Worm (Caenorhabditis elegans) whole organism, young adult: ENCODE results near the gene dpf-1.

Experiments
- B0035.1 ChIP-seq: sonication (generic microtip); optimal IDR thresholded peaks from 2 replicates; lab custom pipeline; 2016; ENCODE audit warnings: missing genetic modification characterization, mild to moderate bottlenecking, missing compliant biosample characterization, missing genotype, missing genetic modification reagents
- B0261.1 ChIP-seq: sonication (generic microtip); optimal IDR thresholded peaks from 2 replicates; lab custom pipeline; 2016; ENCODE audit warnings: mild to moderate bottlenecking, missing genetic modification characterization, moderate library complexity, missing compliant biosample characterization
- F22D6.2 ChIP-seq: sonication (generic microtip); optimal IDR thresholded peaks from 2 replicates; lab custom pipeline; 2016; ENCODE audit warnings: mild to moderate bottlenecking, missing genetic modification characterization, missing compliant biosample characterization
- F23B12.7 ChIP-seq: sonication (generic microtip); optimal IDR thresholded peaks from 2 replicates; lab custom pipeline; 2017; ENCODE audit warnings: missing genetic modification characterization, mild to moderate bottlenecking, missing compliant biosample characterization, antibody characterized with exemption, moderate library complexity; ENCODE audit not compliant: insufficient read depth
- K12H6.12 ChIP-seq: fragments of 200-800 bp; sonication (Bioruptor generic); optimal IDR thresholded peaks from 2 replicates; lab custom pipeline; 2018; ENCODE audit warnings: mild to moderate bottlenecking, missing genetic modification characterization, missing compliant biosample characterization
- T26A5.8 ChIP-seq: sonication (generic microtip); optimal IDR thresholded peaks from 2 replicates; lab custom pipeline; 2016; ENCODE audit warnings: missing genetic modification characterization, missing compliant biosample characterization
- Y53F4B.3 ChIP-seq: fragments of 200-800 bp; sonication (Bioruptor generic); IDR thresholded peaks from 2 replicates; pipeline ENCODE4 v1.3.6; 2022; ENCODE audit warnings: missing genetic modification reagents, missing genetic modification characterization, missing compliant biosample characterization
- atf-7 ChIP-seq: sonication (generic microtip); optimal IDR thresholded peaks from 2 replicates; lab custom pipeline; 2017; ENCODE audit warnings: mild to moderate bottlenecking, missing genetic modification characterization, missing compliant biosample characterization
- cebp-1 ChIP-seq, 2 experiments: fragments of 200-800 bp in 1 of 2; sonication (Bioruptor generic) in 1 of 2; sonication (generic microtip) in 1 of 2; IDR thresholded peaks in 1 of 2; optimal IDR thresholded peaks in 1 of 2; 2 replicates each; pipeline versions ENCODE4 v1.3.6 to Lab custom; 2017 to 2022; ENCODE audit warnings: missing compliant biosample characterization in 2 of 2, missing genetic modification characterization in 2 of 2, mild to moderate bottlenecking in 1 of 2, missing genetic modification reagents in 1 of 2, moderate library complexity in 1 of 2
- ceh-79 ChIP-seq: sonication (generic microtip); optimal IDR thresholded peaks from 2 replicates; lab custom pipeline; 2017; ENCODE audit warnings: mild to moderate bottlenecking, missing genetic modification characterization, missing compliant biosample characterization
- ekl-4 ChIP-seq: fragments of 200-800 bp; sonication (Bioruptor generic); IDR thresholded peaks from 2 replicates; pipeline ENCODE4 v1.3.6; 2022; ENCODE audit warnings: missing genetic modification reagents, missing genetic modification characterization, missing compliant biosample characterization
- hsf-1 ChIP-seq: fragments of 200-800 bp; sonication (Bioruptor generic); IDR thresholded peaks from 2 replicates; pipeline ENCODE4 v1.3.6; 2022; ENCODE audit warnings: missing genetic modification reagents, missing genetic modification characterization, missing compliant biosample characterization
- lag-1 ChIP-seq: fragments of 200-800 bp; sonication (Bioruptor generic); IDR thresholded peaks from 2 replicates; pipeline ENCODE4 v1.3.6; 2022; ENCODE audit warnings: missing genetic modification reagents, missing genetic modification characterization, missing compliant biosample characterization
- lin-26 ChIP-seq: fragments of 200-800 bp; sonication (Bioruptor generic); IDR thresholded peaks from 2 replicates; pipeline ENCODE4 v1.3.6; 2022; ENCODE audit warnings: missing genetic modification reagents, missing genetic modification characterization, missing compliant biosample characterization
- lin-54 ChIP-seq: fragments of 200-800 bp; sonication (Bioruptor generic); optimal IDR thresholded peaks from 2 replicates; lab custom pipeline; 2018; ENCODE audit warnings: mild to moderate bottlenecking, missing genetic modification characterization, missing compliant biosample characterization
- madf-8 ChIP-seq: fragments of 200-800 bp; sonication (Bioruptor generic); conservative IDR thresholded peaks from 2 replicates; pipeline ENCODE4 v1.3.6; 2022; ENCODE audit warnings: missing genetic modification reagents, missing genetic modification characterization, missing compliant biosample characterization
- mxl-1 ChIP-seq: sonication (generic microtip); optimal IDR thresholded peaks from 2 replicates; lab custom pipeline; 2016; ENCODE audit warnings: missing genetic modification characterization, missing compliant biosample characterization
- nfya-1 ChIP-seq: sonication (generic microtip); optimal IDR thresholded peaks from 2 replicates; lab custom pipeline; 2017; ENCODE audit warnings: antibody characterized with exemption, missing compliant biosample characterization, missing genetic modification characterization, borderline replicate concordance; ENCODE audit not compliant: insufficient read depth
- nhr-27 ChIP-seq: fragments of 200-800 bp; sonication (Bioruptor generic); optimal IDR thresholded peaks from 2 replicates; lab custom pipeline; 2018; ENCODE audit warnings: mild to moderate bottlenecking, missing genetic modification characterization, moderate library complexity, missing compliant biosample characterization
- nhr-80 ChIP-seq: sonication (generic microtip); optimal IDR thresholded peaks from 2 replicates; lab custom pipeline; 2016; ENCODE audit warnings: missing genetic modification characterization, missing compliant biosample characterization
- nhr-90 ChIP-seq: sonication (generic microtip); optimal IDR thresholded peaks from 2 replicates; lab custom pipeline; 2016; ENCODE audit warnings: missing genotype, mild to moderate bottlenecking, missing genetic modification characterization, missing compliant biosample characterization
- pha-4 ChIP-seq: fragments of 150-350 bp; sonication (generic microtip); optimal IDR thresholded peaks from 2 replicates; lab custom pipeline; 2014; ENCODE audit warnings: missing biosample characterization, missing genetic modification reagents, missing genetic modification characterization
- rpc-1 ChIP-seq, 2 experiments: fragments of 150-350 bp in 1 of 2; sonication (generic microtip) in 1 of 2; optimal IDR thresholded peaks; 2 replicates each; lab custom pipeline; 2014 to 2018; ENCODE audit warnings: missing biosample characterization in 1 of 2, missing genetic modification characterization in 1 of 2, missing genetic modification reagents in 1 of 2, missing genotype in 1 of 2
- snpc-4 ChIP-seq, 5 experiments: fragments of 150-350 bp in 1 of 5; sonication (generic microtip) in 4 of 5; optimal IDR thresholded peaks; 2 replicates each; lab custom pipeline; 2014 to 2018; ENCODE audit warnings: missing genetic modification characterization in 5 of 5, missing biosample characterization in 3 of 5, antibody characterized with exemption in 2 of 5, mild to moderate bottlenecking in 2 of 5, missing compliant biosample characterization in 2 of 5, missing genotype in 2 of 5, moderate library complexity in 2 of 5, missing genetic modification reagents in 1 of 5
- tbp1 ChIP-seq: fragments of 200-800 bp; sonication (Bioruptor generic); optimal IDR thresholded peaks from 2 replicates; lab custom pipeline; 2018; ENCODE audit warnings: mild to moderate bottlenecking, missing genetic modification characterization, missing compliant biosample characterization
- zim-3 ChIP-seq: sonication (generic microtip); optimal IDR thresholded peaks from 2 replicates; lab custom pipeline; 2017; ENCODE audit warnings: mild to moderate bottlenecking, missing genetic modification characterization, moderate library complexity, missing compliant biosample characterization
- ztf-18 ChIP-seq: sonication (generic microtip); optimal IDR thresholded peaks from 2 replicates; lab custom pipeline; 2016; ENCODE audit warnings: missing genotype, mild to moderate bottlenecking, missing genetic modification characterization, missing compliant biosample characterization
- ztf-26 ChIP-seq: sonication (generic microtip); optimal IDR thresholded peaks from 2 replicates; lab custom pipeline; 2017; ENCODE audit warnings: missing genetic modification characterization, missing compliant biosample characterization
- ztf-3 ChIP-seq: fragments of 200-800 bp; sonication (Bioruptor generic); optimal IDR thresholded peaks from 2 replicates; lab custom pipeline; 2018; ENCODE audit warnings: mild to moderate bottlenecking, missing genetic modification characterization, missing compliant biosample characterization
- ztf-6 ChIP-seq: fragments of 200-800 bp; sonication (Bioruptor generic); IDR thresholded peaks from 2 replicates; pipeline ENCODE4 v1.3.6; 2022; ENCODE audit warnings: missing genetic modification reagents, missing genetic modification characterization, missing compliant biosample characterization

Gene dpf-1

DNA sequence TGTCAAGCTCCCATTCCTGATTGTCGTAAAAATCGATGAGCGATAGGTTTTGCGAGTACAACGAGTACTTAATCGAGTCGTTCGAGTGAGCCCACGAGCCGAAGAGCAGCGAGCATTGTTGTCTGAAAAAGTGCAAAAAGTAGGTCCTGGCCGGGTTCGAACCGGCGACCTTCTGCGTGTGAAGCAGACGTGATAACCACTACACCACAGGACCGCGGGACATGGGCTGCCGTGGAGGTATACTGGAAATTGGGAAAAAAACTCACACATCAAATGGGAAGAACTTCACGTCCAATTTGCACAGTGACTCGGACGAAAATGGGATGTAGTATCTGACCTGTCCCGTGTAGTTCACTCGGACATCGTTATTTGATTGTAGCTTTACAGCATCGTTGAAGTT is 44.2 kb downstream of the dpf-1 start (continued):
- TF ChIP-seq nhr-27: no peak
- TF ChIP-seq zim-3 (tag; lab: Kevin White, UChicago): peak; percentile 54
- no peak for TF ChIP-seq snpc-4 (GFP tag; optimal IDR thresholded peaks at IDR 0.05; lab: Kevin White, UChicago)
- peak in 1 of 4 experiments; percentile 45 for TF ChIP-seq snpc-4 (tag; optimal IDR thresholded peaks at IDR 0.05; lab: Kevin White, UChicago)
- TF ChIP-seq ekl-4 (GFP tag; lab: Robert Waterston, UW): no peak
- TF ChIP-seq ceh-79 (tag; lab: Kevin White, UChicago): no peak
- peak; percentile 75; the same call in 1 of the 2 replicates for TF ChIP-seq lin-26
- TF ChIP-seq hsf-1 (GFP tag; lab: Robert Waterston, UW): 0 out of 2 replicates have a peak, but pooled peaks have one; percentile 10
- no peak for TF ChIP-seq Y53F4B.3 (GFP tag; lab: Robert Waterston, UW)
- TF ChIP-seq nhr-80 (tag; lab: Kevin White, UChicago): peak; percentile 17

DNA sequence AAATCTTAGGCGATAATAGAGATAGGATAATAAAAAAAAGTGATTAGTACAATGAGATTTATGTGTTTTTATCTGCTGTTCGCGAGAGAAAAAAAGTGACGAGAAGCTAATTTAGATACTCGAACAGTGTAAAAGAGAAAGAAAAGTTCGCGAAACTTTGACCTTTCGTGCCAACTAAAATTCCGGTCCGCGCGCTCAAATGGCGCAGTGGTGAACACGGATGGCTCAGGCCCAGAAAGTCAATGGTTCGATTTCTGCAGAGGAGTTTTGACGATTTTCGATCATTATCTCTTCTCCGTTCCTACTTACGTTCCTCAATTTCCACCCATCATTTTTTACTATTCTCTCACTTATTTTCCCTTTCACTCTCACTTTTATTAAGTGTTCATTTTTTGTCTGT is 45.3 kb downstream of the dpf-1 start:
- no peak for TF ChIP-seq nhr-90 (tag; lab: Kevin White, UChicago)
- TF ChIP-seq tbp1 (GFP tag; lab: Kevin White, UChicago): peak; percentile 71
- no peak for TF ChIP-seq rpc-1 (optimal IDR thresholded peaks at IDR 0.05; lab: Kevin White, UChicago)
- peak; percentile 53 for TF ChIP-seq rpc-1 (tag; optimal IDR thresholded peaks at IDR 0.05; lab: Kevin White, UChicago)
- peak; percentile 11 for TF ChIP-seq B0261.1 (tag; lab: Kevin White, UChicago)

DNA sequence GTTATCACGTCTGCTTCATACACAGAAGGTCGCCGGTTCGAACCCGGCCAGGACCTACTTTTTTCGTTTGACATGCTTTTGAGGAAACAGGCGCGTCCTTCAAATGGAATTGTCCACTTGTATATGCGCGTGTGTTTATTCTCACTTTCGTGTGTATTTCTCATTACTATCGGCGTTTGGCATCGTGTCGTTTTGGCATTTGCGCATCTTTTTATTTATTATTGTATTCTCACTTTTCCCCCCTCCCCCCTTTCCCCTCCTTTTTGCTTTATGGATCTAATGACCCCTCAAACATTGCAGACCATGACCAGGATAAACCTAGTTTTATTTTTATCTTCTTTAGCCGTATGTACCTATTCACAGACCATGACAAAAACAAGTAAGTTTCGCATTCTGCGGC is 46.3 kb downstream of the dpf-1 start, which contains the start of gene F21A3.3:
TSS of gene F21A3.3 (plus strand) at position 301 of the 400 bp plus-strand sequence.
- TF ChIP-seq ztf-3 (GFP tag; lab: Kevin White, UChicago): no peak

DNA sequence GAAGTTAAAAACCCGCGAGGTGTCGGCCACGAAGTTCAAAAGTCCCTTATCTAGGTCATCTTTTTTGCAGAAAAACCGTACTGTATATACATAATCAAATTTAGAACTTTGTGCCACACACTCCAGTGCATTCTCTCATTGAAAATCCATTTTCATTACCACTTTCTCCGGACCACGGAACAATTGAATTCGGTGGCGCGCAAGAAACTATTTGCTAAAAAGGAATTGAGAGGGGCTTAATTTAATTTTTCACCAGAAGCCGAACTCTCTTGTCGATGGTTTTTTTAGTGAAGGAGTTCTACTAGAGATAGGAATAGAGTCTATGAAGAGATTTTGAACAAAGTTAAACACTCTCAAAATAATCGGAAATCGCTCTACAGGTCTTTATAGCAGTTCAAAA is 48.7 kb downstream of the dpf-1 start:
- TF ChIP-seq nfya-1 (tag; lab: Kevin White, UChicago): no peak
- TF ChIP-seq lag-1: no peak
- no peak for TF ChIP-seq T26A5.8 (tag; lab: Kevin White, UChicago)
- no peak for TF ChIP-seq ztf-18 (tag; lab: Kevin White, UChicago)
- no peak for TF ChIP-seq cebp-1 (GFP tag; IDR thresholded peaks at IDR 0.05; lab: Robert Waterston, UW)
- TF ChIP-seq cebp-1 (tag; optimal IDR thresholded peaks at IDR 0.05; lab: Kevin White, UChicago): no peak
- TF ChIP-seq ztf-6 (GFP tag; lab: Robert Waterston, UW): no peak

DNA sequence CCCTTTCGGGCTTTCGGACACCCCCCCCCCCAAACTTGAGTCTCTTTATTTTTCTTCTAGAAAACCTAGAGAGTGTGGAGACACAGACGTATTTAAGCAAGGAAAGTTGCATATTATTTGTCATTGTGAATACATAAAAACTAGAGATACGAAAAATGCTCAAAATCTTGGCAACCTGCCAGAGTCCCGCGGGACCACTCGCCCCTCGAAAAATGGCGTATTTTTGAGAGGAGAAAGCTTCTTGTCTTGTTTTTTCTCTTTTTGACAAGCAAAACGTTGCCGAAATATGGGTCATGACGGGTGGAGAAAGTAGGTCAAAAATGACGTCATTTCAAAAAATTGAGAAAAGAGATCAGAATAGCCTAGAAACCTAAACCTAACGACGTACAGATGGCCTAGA is 49.3 kb downstream of the dpf-1 start:
- TF ChIP-seq F22D6.2 (no peak), B0035.1 (tag; lab: Kevin White, UChicago) (no peak), ztf-26 (tag; lab: Kevin White, UChicago) (no peak), lag-1 (no peak), ztf-18 (tag; lab: Kevin White, UChicago) (no peak), atf-7 (tag; lab: Kevin White, UChicago) (peak; percentile 15), F23B12.7 (no peak)
- TF ChIP-seq, all 124 proteins: peak for 1

DNA sequence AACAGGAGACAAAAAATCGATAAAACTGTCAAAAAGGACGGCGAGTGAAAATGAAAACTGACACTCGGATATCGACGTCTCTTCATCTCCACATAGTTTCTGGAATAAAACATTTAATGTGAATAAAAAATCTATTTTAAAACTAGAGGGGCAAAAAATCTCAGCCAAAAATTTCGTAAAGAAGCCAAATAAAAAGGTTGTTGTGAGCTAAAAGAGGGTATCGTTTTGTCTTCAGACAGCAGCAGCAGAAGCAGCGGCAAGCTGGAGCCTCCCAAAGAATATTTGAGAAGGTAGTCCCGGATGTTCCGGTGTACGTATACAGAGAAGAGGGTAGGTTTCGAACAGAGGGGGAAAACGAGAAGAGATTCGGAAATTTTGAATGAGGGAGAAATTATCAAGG is 50.8 kb downstream of the dpf-1 start, which contains the start of gene lgc-31:
TSS of gene lgc-31 (minus strand) at position 101 of the 400 bp plus-strand sequence.
- TF ChIP-seq mxl-1 (tag; lab: Kevin White, UChicago) (no peak), K12H6.12 (no peak), madf-8 (GFP tag; lab: Robert Waterston, UW) (no peak), lin-54 (GFP tag; lab: Kevin White, UChicago) (no peak), pha-4 (tag; lab: Kevin White, UChicago) (no peak), snpc-4 (GFP tag; optimal IDR thresholded peaks at IDR 0.05; lab: Kevin White, UChicago) (no peak), snpc-4 (tag; optimal IDR thresholded peaks at IDR 0.05; lab: Kevin White, UChicago) (no peak)
- TF ChIP-seq, all 124 proteins: peak for 0
